Fruit fly (Drosophila melanogaster): ENCODE data around the gene CG8360.

CG8360 gene

dm6 chr2L:8195722-8196323 is 16.9 kb upstream of the CG8360 start:
- TF ChIP-seq CrebA (GFP tag; optimal IDR thresholded peaks at IDR 0.05; ENCODE audit: borderline replicate concordance), result no peak
- TF ChIP-seq br (GFP tag; optimal IDR thresholded peaks at IDR 0.05), result peak; percentile 15
- no peak for TF ChIP-seq brk (GFP tag; optimal IDR thresholded peaks at IDR 0.05)
- TF ChIP-seq Jra (GFP tag; optimal IDR thresholded peaks at IDR 0.05), result no peak

dm6 chr2L:8196757-8197530 is 15.8 kb upstream of the CG8360 start, which contains the start of the genes CG8475 and CG8460:
CG8475 (minus strand) TSS chr2L:8196918.
CG8460 (plus strand) TSS chr2L:8197193.
- TF ChIP-seq pan (optimal IDR thresholded peaks at IDR 0.05) (no peak), dsf (GFP tag; optimal IDR thresholded peaks at IDR 0.05; ENCODE audit: borderline replicate concordance) (no peak), tai (GFP tag; optimal IDR thresholded peaks at IDR 0.05) (no peak), ey (GFP tag; optimal IDR thresholded peaks at IDR 0.05) (no peak), Myc (optimal IDR thresholded peaks at IDR 0.05) (no peak), lola (GFP tag; optimal IDR thresholded peaks at IDR 0.05) (no peak), Sp1 (GFP tag; optimal IDR thresholded peaks at IDR 0.05) (no peak), Dfd (GFP tag; optimal IDR thresholded peaks at IDR 0.05) (no peak), Jra (GFP tag; optimal IDR thresholded peaks at IDR 0.05) (no peak)

- TF ChIP-seq lola (GFP tag; optimal IDR thresholded peaks at IDR 0.05), result no peak
- TF ChIP-seq tai (GFP tag; optimal IDR thresholded peaks at IDR 0.05), result no peak
- peak; percentile 13 for TF ChIP-seq dsf (GFP tag; optimal IDR thresholded peaks at IDR 0.05; ENCODE audit: borderline replicate concordance)
- TF ChIP-seq br (GFP tag; optimal IDR thresholded peaks at IDR 0.05), result peak; percentile 39
- TF ChIP-seq Jra (GFP tag; optimal IDR thresholded peaks at IDR 0.05), result peak; percentile 3
- TF ChIP-seq Hr83 (GFP tag; optimal IDR thresholded peaks at IDR 0.05; ENCODE audit: poor library complexity, severe bottlenecking), result peak; percentile 10
- peak; percentile 12 for TF ChIP-seq sv (GFP tag; optimal IDR thresholded peaks at IDR 0.05)
- TF ChIP-seq Vsx2 (GFP tag; optimal IDR thresholded peaks at IDR 0.05; ENCODE audit: partially characterized antibody), result no peak
- TF ChIP-seq Hnf4 (GFP tag; optimal IDR thresholded peaks at IDR 0.05), result peak; percentile 77
These were observed 14.0 kb upstream of the CG8360 start, which contains the start of gene PGAP5 for dm6 chr2L:8198757-8199156. PGAP5 (plus strand) TSS chr2L:8198882.

dm6 chr2L:8202569-8202968 is 10.2 kb upstream of the CG8360 start:
- TF ChIP-seq Hnf4 (GFP tag; optimal IDR thresholded peaks at IDR 0.05) (peak; percentile 10), fru (GFP tag; optimal IDR thresholded peaks at IDR 0.05) (no peak), jim (GFP tag; optimal IDR thresholded peaks at IDR 0.05) (no peak)

- TF ChIP-seq Dfd (GFP tag; optimal IDR thresholded peaks at IDR 0.05) (no peak), Abd-B (GFP tag; optimal IDR thresholded peaks at IDR 0.05) (no peak), Myc (optimal IDR thresholded peaks at IDR 0.05) (no peak), br (GFP tag; optimal IDR thresholded peaks at IDR 0.05) (no peak), Mio (GFP tag; optimal IDR thresholded peaks at IDR 0.05) (no peak), OdsH (GFP tag; optimal IDR thresholded peaks at IDR 0.05) (no peak), N (GFP tag; optimal IDR thresholded peaks at IDR 0.05) (no peak), rgr (GFP tag; optimal IDR thresholded peaks at IDR 0.05) (no peak), dl (GFP tag; optimal IDR thresholded peaks at IDR 0.05; ENCODE audit: insufficient read depth in 1 of 2, partially characterized antibody in 2 of 2) (no peak), lola (GFP tag; optimal IDR thresholded peaks at IDR 0.05) (no peak)
These were observed 9.0 kb upstream of the CG8360 start for dm6 chr2L:8203748-8204147.

- TF ChIP-seq foxo (GFP tag; optimal IDR thresholded peaks at IDR 0.05) (no peak), Hnf4 (GFP tag; optimal IDR thresholded peaks at IDR 0.05) (peak; percentile 60)
These were observed 8.4 kb upstream of the CG8360 start for dm6 chr2L:8204366-8204765.

dm6 chr2L:8204996-8205567 is 7.7 kb upstream of the CG8360 start, which contains the start of gene SLC5A11:
SLC5A11 (minus strand) TSS chr2L:8205132.
- TF ChIP-seq jim (GFP tag; optimal IDR thresholded peaks at IDR 0.05) (no peak), tai (GFP tag; optimal IDR thresholded peaks at IDR 0.05) (no peak), Sp1 (GFP tag; optimal IDR thresholded peaks at IDR 0.05) (peak; percentile 97), usp (GFP tag; optimal IDR thresholded peaks at IDR 0.05) (no peak), rgr (GFP tag; optimal IDR thresholded peaks at IDR 0.05) (peak; percentile 90), Hnf4 (GFP tag; optimal IDR thresholded peaks at IDR 0.05) (peak; percentile 91), OdsH (GFP tag; optimal IDR thresholded peaks at IDR 0.05) (peak; percentile 98), sage (GFP tag; optimal IDR thresholded peaks at IDR 0.05) (peak; percentile 99), Dif (GFP tag; optimal IDR thresholded peaks at IDR 0.05; ENCODE audit: partially characterized antibody) (peak; percentile 66), dl (GFP tag; optimal IDR thresholded peaks at IDR 0.05; ENCODE audit: insufficient read depth in 1 of 2, partially characterized antibody in 2 of 2) (peak; percentile 8 to 60), br (GFP tag; optimal IDR thresholded peaks at IDR 0.05) (peak; percentile 91), N (GFP tag; optimal IDR thresholded peaks at IDR 0.05) (no peak), CG9705 (GFP tag; optimal IDR thresholded peaks at IDR 0.05) (peak; percentile 80), Jra (GFP tag; optimal IDR thresholded peaks at IDR 0.05) (peak; percentile 74), woc (GFP tag; optimal IDR thresholded peaks at IDR 0.05) (peak; percentile 99), Hr78 (GFP tag; optimal IDR thresholded peaks at IDR 0.05) (no peak), Rel (GFP tag; optimal IDR thresholded peaks at IDR 0.05) (peak; percentile 99), Rel (tag; optimal IDR thresholded peaks at IDR 0.05) (peak; percentile 91), foxo (GFP tag; optimal IDR thresholded peaks at IDR 0.05) (peak; percentile 97 to 100)

Measured in whole organism, wandering third instar larva.